Worm (Caenorhabditis elegans): ENCODE data around the gene atic-1.

ce11 chrIV:7849235-7849634 is 32.6 kb upstream of the atic-1 start:
- TF ChIP-seq flt-1 (GFP tag; IDR thresholded peaks at IDR 0.05) (no peak), tab-1 (GFP tag; IDR thresholded peaks at IDR 0.05) (no peak), ztf-23 (GFP tag; IDR thresholded peaks at IDR 0.05) (no peak), cog-1 (tag; optimal IDR thresholded peaks at IDR 0.05) (no peak)

All from whole organism, midembryonic.